Fruit fly (Drosophila melanogaster) whole organism, prepupa: ENCODE data around the gene CG6055.

Experiments
- CG10669 ChIP-seq: fragments of 200-800 bp; sonication (Bioruptor generic); optimal IDR thresholded peaks from 3 replicates; lab custom pipeline; 2018; ENCODE audit warnings: missing biosample characterization, mild to moderate bottlenecking, missing genetic modification characterization, moderate library complexity
- CG11294 ChIP-seq: fragments of 200-800 bp; sonication (Bioruptor generic); IDR thresholded peaks from 2 replicates; pipeline ENCODE4 v1.3.6; 2022; ENCODE audit warnings: missing biosample characterization, missing genetic modification characterization
- CG11902 ChIP-seq: fragments of 200-800 bp; sonication (Bioruptor generic); optimal IDR thresholded peaks from 3 replicates; lab custom pipeline; 2016; ENCODE audit warnings: missing biosample characterization, missing genetic modification characterization
- CG15336 ChIP-seq: fragments of 200-800 bp; sonication (Bioruptor generic); IDR thresholded peaks from 2 replicates; pipeline ENCODE4 v1.3.6; 2022; ENCODE audit warnings: missing biosample characterization, missing genetic modification characterization
- CG1621 ChIP-seq: fragments of 200-800 bp; sonication (Bioruptor generic); optimal IDR thresholded peaks from 3 replicates; lab custom pipeline; 2018; ENCODE audit warnings: missing biosample characterization, mild to moderate bottlenecking, missing genetic modification characterization
- CG16779 ChIP-seq: fragments of 200-800 bp; sonication (Bioruptor generic); optimal IDR thresholded peaks from 3 replicates; lab custom pipeline; 2017; ENCODE audit warnings: missing biosample characterization, mild to moderate bottlenecking, missing genetic modification characterization
- CG3032 ChIP-seq: fragments of 200-800 bp; optimal IDR thresholded peaks from 2 replicates; lab custom pipeline; 2019; ENCODE audit warnings: missing biosample characterization, mild to moderate bottlenecking, missing genetic modification characterization, moderate library complexity
- CG32006 ChIP-seq: fragments of 200-800 bp; sonication (Bioruptor generic); optimal IDR thresholded peaks from 3 replicates; lab custom pipeline; 2017; ENCODE audit warnings: missing biosample characterization, mild to moderate bottlenecking, missing genetic modification characterization
- CG34406 ChIP-seq: fragments of 200-800 bp; sonication (Bioruptor generic); optimal IDR thresholded peaks from 3 replicates; lab custom pipeline; 2016; ENCODE audit warnings: missing biosample characterization, missing genetic modification characterization
- CG3919 ChIP-seq: fragments of 200-800 bp; sonication (Bioruptor generic); optimal IDR thresholded peaks from 3 replicates; lab custom pipeline; 2016; ENCODE audit warnings: missing biosample characterization, missing genetic modification characterization
- CG4318 ChIP-seq: fragments of 200-800 bp; sonication (Bioruptor generic); optimal IDR thresholded peaks from 3 replicates; lab custom pipeline; 2017; ENCODE audit warnings: missing biosample characterization, mild to moderate bottlenecking, missing genetic modification characterization
- CG6163 ChIP-seq: fragments of 200-800 bp; sonication (Bioruptor generic); IDR thresholded peaks from 3 replicates; pipeline ENCODE4 v1.3.6; 2022; ENCODE audit warnings: missing biosample characterization, missing genetic modification characterization
- CG6792 ChIP-seq: fragments of 200-800 bp; sonication (Bioruptor generic); optimal IDR thresholded peaks from 3 replicates; lab custom pipeline; 2016; ENCODE audit warnings: missing biosample characterization, missing genetic modification characterization
- CG6808 ChIP-seq: fragments of 200-800 bp; sonication (Bioruptor generic); optimal IDR thresholded peaks from 3 replicates; lab custom pipeline; 2017; ENCODE audit warnings: missing biosample characterization, missing genetic modification characterization, mild to moderate bottlenecking, moderate library complexity, missing genetic modification reagents
- CG6854 ChIP-seq: fragments of 200-800 bp; sonication (Bioruptor generic); optimal IDR thresholded peaks from 2 replicates; lab custom pipeline; 2017; ENCODE audit warnings: missing biosample characterization, mild to moderate bottlenecking, missing genetic modification characterization
- CG8119 ChIP-seq: fragments of 200-800 bp; sonication (Bioruptor generic); IDR thresholded peaks from 3 replicates; pipeline ENCODE4 v1.3.6; 2022; ENCODE audit warnings: missing biosample characterization, missing genetic modification characterization
- CG8319 ChIP-seq: fragments of 200-800 bp; sonication (Bioruptor generic); optimal IDR thresholded peaks from 3 replicates; lab custom pipeline; 2016; ENCODE audit warnings: missing biosample characterization, missing genetic modification characterization
- CG8632 ChIP-seq: fragments of 200-800 bp; sonication (Bioruptor generic); optimal IDR thresholded peaks from 3 replicates; lab custom pipeline; 2016; ENCODE audit warnings: missing biosample characterization, missing genetic modification characterization
- Eip75B ChIP-seq: fragments of 200-800 bp; sonication (Bioruptor generic); optimal IDR thresholded peaks from 3 replicates; lab custom pipeline; 2016; ENCODE audit warnings: missing biosample characterization, missing genetic modification characterization
- Eip78C ChIP-seq: fragments of 200-800 bp; sonication (Bioruptor generic); peaks from one replicate; lab custom pipeline; 2016; ENCODE audit warnings: missing biosample characterization, missing genetic modification characterization
- Eip93F ChIP-seq: fragments of 200-800 bp; sonication (Bioruptor generic); optimal IDR thresholded peaks from 2 replicates; lab custom pipeline; 2016; ENCODE audit warnings: missing biosample characterization, mild to moderate bottlenecking, missing genetic modification characterization
- Ets96B ChIP-seq: fragments of 200-800 bp; optimal IDR thresholded peaks from 2 replicates; lab custom pipeline; 2019; ENCODE audit warnings: missing biosample characterization, mild to moderate bottlenecking, missing genetic modification characterization, moderate library complexity
- Gug ChIP-seq: fragments of 200-800 bp; sonication (Bioruptor generic); IDR thresholded peaks from 2 replicates; pipeline ENCODE4 v1.3.6; 2022; ENCODE audit warnings: missing biosample characterization, missing genetic modification characterization
- Hr38 ChIP-seq: sonication (Bioruptor generic); optimal IDR thresholded peaks from 2 replicates; lab custom pipeline; 2016; ENCODE audit warnings: missing biosample characterization, missing genetic modification characterization
- Hr39 ChIP-seq: fragments of 200-800 bp; sonication (Bioruptor generic); optimal IDR thresholded peaks from 2 replicates; lab custom pipeline; 2016; ENCODE audit warnings: missing biosample characterization, missing genetic modification characterization
- Hr4 ChIP-seq: fragments of 200-800 bp; sonication (Bioruptor generic); optimal IDR thresholded peaks from 3 replicates; lab custom pipeline; 2016; ENCODE audit warnings: missing biosample characterization, missing genetic modification characterization
- OdsH ChIP-seq: fragments of 200-800 bp; sonication (Bioruptor generic); optimal IDR thresholded peaks from 3 replicates; lab custom pipeline; 2016; ENCODE audit warnings: missing biosample characterization, missing genetic modification characterization
- Smox ChIP-seq: fragments of 200-800 bp; sonication (Bioruptor generic); optimal IDR thresholded peaks from 3 replicates; lab custom pipeline; 2016; ENCODE audit warnings: missing biosample characterization, missing genetic modification characterization
- Sox102F ChIP-seq: fragments of 200-800 bp; sonication (Bioruptor generic); optimal IDR thresholded peaks from 2 replicates; lab custom pipeline; 2016; ENCODE audit warnings: missing biosample characterization, mild to moderate bottlenecking, missing genetic modification characterization
- Sox14 ChIP-seq: fragments of 200-800 bp; sonication (Bioruptor generic); optimal IDR thresholded peaks from 3 replicates; lab custom pipeline; 2016; ENCODE audit warnings: missing biosample characterization, missing genetic modification characterization
- Sox15 ChIP-seq: fragments of 200-800 bp; sonication (Bioruptor generic); optimal IDR thresholded peaks from 3 replicates; lab custom pipeline; 2016; ENCODE audit warnings: missing biosample characterization, missing genetic modification characterization
- achi ChIP-seq: fragments of 200-800 bp; sonication (Bioruptor generic); optimal IDR thresholded peaks from 3 replicates; lab custom pipeline; 2016; ENCODE audit warnings: missing biosample characterization, missing genetic modification characterization
- acj6 ChIP-seq: fragments of 200-800 bp; sonication (Bioruptor generic); optimal IDR thresholded peaks from 3 replicates; lab custom pipeline; 2016; ENCODE audit warnings: missing biosample characterization, missing genetic modification characterization
- cyc ChIP-seq: fragments of 200-800 bp; sonication (Bioruptor generic); optimal IDR thresholded peaks from 3 replicates; lab custom pipeline; 2016; ENCODE audit warnings: missing biosample characterization, missing genetic modification characterization
- dac ChIP-seq: fragments of 200-800 bp; sonication (Bioruptor generic); optimal IDR thresholded peaks from 2 replicates; lab custom pipeline; 2017; ENCODE audit warnings: missing biosample characterization, mild to moderate bottlenecking, missing genetic modification characterization
- eg ChIP-seq: fragments of 200-800 bp; sonication (Bioruptor generic); IDR thresholded peaks from 3 replicates; pipeline ENCODE4 v1.3.6; 2022; ENCODE audit warnings: missing biosample characterization, missing genetic modification characterization
- fd59A ChIP-seq: fragments of 200-800 bp; sonication (Bioruptor generic); optimal IDR thresholded peaks from 2 replicates; lab custom pipeline; 2017; ENCODE audit warnings: missing biosample characterization, mild to moderate bottlenecking, missing genetic modification characterization, missing genetic modification reagents
- fd85E ChIP-seq: fragments of 200-800 bp; sonication (Bioruptor generic); optimal IDR thresholded peaks from 3 replicates; lab custom pipeline; 2016; ENCODE audit warnings: missing biosample characterization, missing genetic modification characterization
- fkh ChIP-seq: fragments of 200-800 bp; sonication (Bioruptor generic); optimal IDR thresholded peaks from 3 replicates; lab custom pipeline; 2017; ENCODE audit warnings: missing biosample characterization, mild to moderate bottlenecking, missing genetic modification characterization, moderate library complexity
- lz ChIP-seq: fragments of 200-800 bp; sonication (Bioruptor generic); optimal IDR thresholded peaks from 3 replicates; lab custom pipeline; 2016; ENCODE audit warnings: missing biosample characterization, missing genetic modification characterization
- net ChIP-seq: fragments of 200-800 bp; sonication (Bioruptor generic); optimal IDR thresholded peaks from 3 replicates; lab custom pipeline; 2016; ENCODE audit warnings: missing biosample characterization, missing genetic modification characterization
- pdm3 ChIP-seq: fragments of 200-800 bp; sonication (Bioruptor generic); optimal IDR thresholded peaks from 3 replicates; lab custom pipeline; 2016; ENCODE audit warnings: missing biosample characterization, missing genetic modification characterization
- spab ChIP-seq: fragments of 200-800 bp; sonication (Bioruptor generic); optimal IDR thresholded peaks from 2 replicates; lab custom pipeline; 2017; ENCODE audit warnings: missing biosample characterization, mild to moderate bottlenecking, missing genetic modification characterization, missing genetic modification reagents
- ss ChIP-seq, 2 experiments: fragments of 200-800 bp; sonication (Bioruptor generic); optimal IDR thresholded peaks; 2 replicates in 1 of 2; 3 replicates in 1 of 2; lab custom pipeline; 2017 to 2018; ENCODE audit warnings: mild to moderate bottlenecking in 2 of 2, missing biosample characterization in 2 of 2, missing genetic modification characterization in 2 of 2, moderate library complexity in 1 of 2
- svp ChIP-seq: fragments of 200-800 bp; sonication (Bioruptor generic); peaks from one replicate; lab custom pipeline; 2016; ENCODE audit warnings: missing biosample characterization, missing genetic modification characterization
- topi ChIP-seq: fragments of 200-800 bp; sonication (Bioruptor generic); optimal IDR thresholded peaks from 3 replicates; lab custom pipeline; 2016; ENCODE audit warnings: missing biosample characterization, missing genetic modification characterization
- vri ChIP-seq: fragments of 200-800 bp; sonication (Bioruptor generic); optimal IDR thresholded peaks from 3 replicates; lab custom pipeline; 2016; ENCODE audit warnings: missing biosample characterization, mild to moderate bottlenecking, missing genetic modification characterization

The CG6055 gene

dm6 chr2L:7497265-7497664 is 30.9 kb downstream of the CG6055 start, which contains the start of gene Obp28a:
Obp28a (minus strand) TSS chr2L:7497365.
- no peak for TF ChIP-seq ss (GFP tag; optimal IDR thresholded peaks at IDR 0.05; lab: Kevin White, UChicago)
- TF ChIP-seq CG4318 (GFP tag; lab: Kevin White, UChicago), result no peak
- no peak for TF ChIP-seq CG1621
- no peak for TF ChIP-seq Ets96B
- no peak for TF ChIP-seq Hr4 (GFP tag; lab: Kevin White, UChicago)
- no peak for TF ChIP-seq topi
- no peak for TF ChIP-seq CG3919 (GFP tag; lab: Kevin White, UChicago)
- no peak for TF ChIP-seq fd59A (GFP tag; lab: Kevin White, UChicago)
- no peak for TF ChIP-seq CG8119 (GFP tag; lab: Robert Waterston, UW)
- no peak for TF ChIP-seq Sox14 (GFP tag; lab: Kevin White, UChicago)

- TF ChIP-seq OdsH (GFP tag; lab: Kevin White, UChicago) (no peak), lz (no peak), fkh (GFP tag; lab: Kevin White, UChicago) (no peak), acj6 (GFP tag; lab: Kevin White, UChicago) (no peak), svp (GFP tag; lab: Kevin White, UChicago) (no peak), CG8632 (GFP tag; lab: Kevin White, UChicago) (no peak), CG6854 (GFP tag; lab: Kevin White, UChicago) (no peak), Hr38 (GFP tag; lab: Kevin White, UChicago) (no peak), Gug (no peak)
Observed at dm6 chr2L:7498208-7498607, 31.9 kb downstream of the CG6055 start.

- TF ChIP-seq Smox (GFP tag; lab: Kevin White, UChicago) (no peak), net (GFP tag; lab: Kevin White, UChicago) (no peak), fd85E (GFP tag; lab: Kevin White, UChicago) (no peak), Eip78C (peak; percentile 31), Eip93F (GFP tag; lab: Kevin White, UChicago) (no peak), CG11294 (GFP tag; lab: Robert Waterston, UW) (0 out of 2 replicates have a peak, but pooled peaks have one; percentile 10), Hr39 (no peak), CG6163 (GFP tag; lab: Robert Waterston, UW) (0 out of 3 replicates have a peak, but pooled peaks have one; percentile 35), eg (GFP tag; lab: Robert Waterston, UW) (0 out of 3 replicates have a peak, but pooled peaks have one; percentile 36), CG15336 (GFP tag; lab: Robert Waterston, UW) (peak; percentile 24; the same call in 1 of the 2 replicates), Eip75B (GFP tag; lab: Kevin White, UChicago) (no peak), CG32006 (GFP tag; lab: Kevin White, UChicago) (peak; percentile 24), svp (GFP tag; lab: Kevin White, UChicago) (no peak), CG8119 (GFP tag; lab: Robert Waterston, UW) (peak; percentile 23; the same call in 1 of the 3 replicates), pdm3 (GFP tag; lab: Kevin White, UChicago) (peak; percentile 20), CG10669 (GFP tag; lab: Kevin White, UChicago) (no peak), CG16779 (no peak), CG11902 (no peak)
Observed at dm6 chr2L:7501743-7502142, 35.4 kb downstream of the CG6055 start.

- TF ChIP-seq lz (peak; percentile 58), CG1621 (peak; percentile 68), CG8319 (GFP tag; lab: Kevin White, UChicago) (peak; percentile 53), CG3032 (tag; lab: Kevin White, UChicago) (peak; percentile 71), Sox102F (GFP tag; lab: Kevin White, UChicago) (peak; percentile 58), CG6163 (GFP tag; lab: Robert Waterston, UW) (peak; percentile 83), vri (peak; percentile 13), acj6 (GFP tag; lab: Kevin White, UChicago) (peak; percentile 65), CG6808 (GFP tag; lab: Kevin White, UChicago) (peak; percentile 65), achi (GFP tag; lab: Kevin White, UChicago) (peak; percentile 36), Hr4 (GFP tag; lab: Kevin White, UChicago) (no peak), dac (GFP tag; lab: Kevin White, UChicago) (no peak), spab (GFP tag; lab: Kevin White, UChicago) (peak; percentile 73), cyc (GFP tag; lab: Kevin White, UChicago) (peak; percentile 57), Ets96B (peak; percentile 72), CG8632 (GFP tag; lab: Kevin White, UChicago) (peak; percentile 42), Eip78C (peak; percentile 94), CG4318 (GFP tag; lab: Kevin White, UChicago) (no peak), CG11294 (GFP tag; lab: Robert Waterston, UW) (no peak; the same call in 1 of the 2 replicates), Sox15 (GFP tag; lab: Kevin White, UChicago) (peak; percentile 4), CG6792 (peak; percentile 64), CG34406 (GFP tag; lab: Kevin White, UChicago) (peak; percentile 53)
Observed at dm6 chr2L:7503719-7504118, 37.4 kb downstream of the CG6055 start.
